Worm (Caenorhabditis elegans): Measurements from ENCODE around the gene sre-27.

Gene sre-27

DNA sequence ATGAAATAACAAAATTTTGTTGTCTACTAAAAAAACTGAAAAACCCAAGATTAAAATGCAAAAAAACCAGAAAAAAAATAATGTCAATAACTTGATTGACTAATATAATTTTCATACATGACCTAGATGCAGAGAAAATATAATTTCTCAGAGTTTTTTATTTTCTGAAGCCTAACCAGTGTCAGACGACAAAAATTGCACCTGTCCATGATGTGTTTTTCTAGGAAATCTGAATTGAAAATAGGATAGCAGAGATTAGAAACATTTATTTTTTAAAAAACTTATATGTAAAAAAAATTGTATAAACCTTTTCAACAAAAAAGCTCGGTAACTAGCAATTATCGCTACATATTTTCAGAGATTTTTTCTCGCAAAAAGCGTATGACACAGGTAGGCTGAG lies 582 bp upstream of the sre-27 start:
- no peak for TF ChIP-seq M03D4.4 (tag; optimal IDR thresholded peaks at IDR 0.05)
- TF ChIP-seq ham-2 (GFP tag; optimal IDR thresholded peaks at IDR 0.05), result no peak
- no peak for TF ChIP-seq lin-13 (tag; optimal IDR thresholded peaks at IDR 0.05)
- TF ChIP-seq mls-2 (tag; optimal IDR thresholded peaks at IDR 0.05), result no peak
- no peak for TF ChIP-seq nhr-76 (tag; optimal IDR thresholded peaks at IDR 0.05)
- no peak for TF ChIP-seq ces-1 (GFP tag; optimal IDR thresholded peaks at IDR 0.05)
- no peak for TF ChIP-seq elt-1 (tag; optimal IDR thresholded peaks at IDR 0.05; ENCODE audit: borderline replicate concordance, insufficient read depth)
- no peak for TF ChIP-seq cnd-1 (tag; optimal IDR thresholded peaks at IDR 0.05)
- TF ChIP-seq ztf-11 (tag; optimal IDR thresholded peaks at IDR 0.05), result no peak
- TF ChIP-seq nhr-2 (tag; optimal IDR thresholded peaks at IDR 0.05), result no peak
- no peak for TF ChIP-seq unc-120 (tag; optimal IDR thresholded peaks at IDR 0.05; ENCODE audit: poor library complexity, severe bottlenecking)

DNA sequence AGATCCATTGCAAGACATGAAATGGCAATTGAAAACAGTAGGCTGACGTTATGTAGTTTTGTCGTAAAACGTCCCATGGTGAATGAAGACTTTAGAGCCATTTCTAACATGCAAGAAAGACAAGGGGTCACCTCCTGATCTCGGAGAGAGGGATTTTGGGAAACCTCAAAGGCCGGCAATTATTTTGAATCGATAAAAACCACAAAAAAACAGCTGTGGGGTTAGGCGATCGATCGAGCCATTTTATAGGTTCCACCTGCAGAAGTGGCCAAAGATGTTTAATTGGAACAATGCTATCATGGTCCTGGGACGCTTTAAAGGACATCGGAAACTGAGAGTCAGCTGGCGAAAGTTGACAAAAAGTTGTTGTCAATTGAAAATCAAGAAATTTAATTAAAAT lies 2.6 kb downstream of the sre-27 start, which contains the start of gene Y57A10C.11:
Gene Y57A10C.11, minus strand, starts transcription at position 101 of the 400 bp plus-strand sequence.
- TF ChIP-seq ceh-83 (GFP tag; optimal IDR thresholded peaks at IDR 0.05) (no peak), cnd-1 (tag; optimal IDR thresholded peaks at IDR 0.05) (no peak), unc-39 (tag; optimal IDR thresholded peaks at IDR 0.05) (no peak), M03D4.4 (tag; optimal IDR thresholded peaks at IDR 0.05) (no peak), ham-2 (GFP tag; optimal IDR thresholded peaks at IDR 0.05) (no peak), nhr-2 (tag; optimal IDR thresholded peaks at IDR 0.05) (no peak), hlh-1 (tag; optimal IDR thresholded peaks at IDR 0.05) (no peak), blmp-1 (tag; optimal IDR thresholded peaks at IDR 0.05) (no peak), drap-1 (GFP tag; optimal IDR thresholded peaks at IDR 0.05) (no peak), elt-1 (tag; optimal IDR thresholded peaks at IDR 0.05; ENCODE audit: borderline replicate concordance, insufficient read depth) (no peak), elt-3 (tag; optimal IDR thresholded peaks at IDR 0.05) (no peak), mep-1 (tag; optimal IDR thresholded peaks at IDR 0.05) (no peak), ceh-43 (GFP tag; optimal IDR thresholded peaks at IDR 0.05) (no peak), pha-4 (tag; optimal IDR thresholded peaks at IDR 0.05) (no peak), mab-5 (tag; optimal IDR thresholded peaks at IDR 0.05) (no peak), tbx-8 (GFP tag; optimal IDR thresholded peaks at IDR 0.05) (no peak), bed-3 (GFP tag; optimal IDR thresholded peaks at IDR 0.05) (no peak)

DNA sequence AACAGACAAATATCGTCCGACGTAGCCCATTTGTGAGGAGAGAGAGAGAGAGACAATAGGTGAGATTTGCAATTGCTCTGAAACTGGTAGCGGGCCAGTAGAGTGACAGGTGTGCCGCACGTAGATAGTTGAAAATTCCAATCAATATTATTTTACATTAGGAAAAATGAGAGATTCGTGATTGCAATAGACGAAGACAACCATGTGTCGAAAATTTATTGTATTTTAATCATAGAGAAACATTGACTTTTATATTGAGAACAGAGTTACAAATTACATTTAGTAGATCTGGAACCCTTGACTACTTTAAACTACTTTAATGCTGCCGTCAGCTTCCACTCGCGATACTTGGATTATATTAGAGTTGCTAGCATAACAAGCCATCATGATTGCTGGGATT lies 5.0 kb downstream of the sre-27 start, which contains the start of gene Y57A10C.1:
Gene Y57A10C.1, minus strand, starts transcription at position 101 of the 400 bp plus-strand sequence.
- TF ChIP-seq elt-3 (tag; optimal IDR thresholded peaks at IDR 0.05) (no peak), unc-39 (tag; optimal IDR thresholded peaks at IDR 0.05) (no peak), ceh-43 (GFP tag; optimal IDR thresholded peaks at IDR 0.05) (no peak), M03D4.4 (tag; optimal IDR thresholded peaks at IDR 0.05) (no peak), mls-2 (tag; optimal IDR thresholded peaks at IDR 0.05) (no peak), lin-13 (tag; optimal IDR thresholded peaks at IDR 0.05) (no peak), tbx-8 (GFP tag; optimal IDR thresholded peaks at IDR 0.05) (no peak), snpc-4 (tag; optimal IDR thresholded peaks at IDR 0.05) (no peak), lin-32 (GFP tag; optimal IDR thresholded peaks at IDR 0.05) (no peak)

DNA sequence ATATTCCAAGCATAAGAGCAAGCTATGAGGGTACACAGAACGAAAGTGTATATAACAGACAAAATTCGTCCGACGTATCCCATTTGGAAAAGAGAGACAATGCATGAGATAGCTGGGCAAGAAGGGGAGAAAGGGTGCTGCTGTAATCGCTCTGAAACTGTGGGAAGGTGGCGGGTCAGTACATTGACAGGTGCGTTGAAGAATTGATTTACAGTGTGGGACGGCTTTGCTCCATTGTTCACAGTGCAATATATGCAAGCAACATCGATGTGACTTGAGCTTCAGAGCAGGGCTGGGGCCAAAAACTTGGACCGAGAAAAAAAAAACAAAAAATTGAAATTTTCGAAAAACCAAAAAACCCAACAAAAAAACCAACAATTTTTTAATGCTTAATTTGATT lies 7.3 kb downstream of the sre-27 start, which contains the start of gene F57G9.3:
Gene F57G9.3, minus strand, starts transcription at position 101 of the 400 bp plus-strand sequence.
- no peak for TF ChIP-seq tbx-8 (GFP tag; optimal IDR thresholded peaks at IDR 0.05)
- no peak for TF ChIP-seq unc-62 (GFP tag; optimal IDR thresholded peaks at IDR 0.05)
- TF ChIP-seq nhr-28 (tag; optimal IDR thresholded peaks at IDR 0.05), result no peak
- no peak for TF ChIP-seq M03D4.4 (tag; optimal IDR thresholded peaks at IDR 0.05)
- no peak for TF ChIP-seq flh-1 (GFP tag; optimal IDR thresholded peaks at IDR 0.05)
- TF ChIP-seq ces-1 (GFP tag; optimal IDR thresholded peaks at IDR 0.05), result no peak
- no peak for TF ChIP-seq ham-2 (GFP tag; optimal IDR thresholded peaks at IDR 0.05)
- TF ChIP-seq zip-8 (tag; optimal IDR thresholded peaks at IDR 0.05), result no peak
- no peak for TF ChIP-seq mab-5 (tag; optimal IDR thresholded peaks at IDR 0.05)
- TF ChIP-seq sem-2 (GFP tag; optimal IDR thresholded peaks at IDR 0.05), result no peak
- no peak for TF ChIP-seq nhr-12 (tag; optimal IDR thresholded peaks at IDR 0.05)
- no peak for TF ChIP-seq nhr-237 (tag; optimal IDR thresholded peaks at IDR 0.05)
- no peak for TF ChIP-seq blmp-1 (tag; optimal IDR thresholded peaks at IDR 0.05)
- no peak for TF ChIP-seq nhr-76 (tag; optimal IDR thresholded peaks at IDR 0.05)
- no peak for TF ChIP-seq pha-4 (tag; optimal IDR thresholded peaks at IDR 0.05)
- TF ChIP-seq unc-120 (tag; optimal IDR thresholded peaks at IDR 0.05; ENCODE audit: poor library complexity, severe bottlenecking), result no peak

DNA sequence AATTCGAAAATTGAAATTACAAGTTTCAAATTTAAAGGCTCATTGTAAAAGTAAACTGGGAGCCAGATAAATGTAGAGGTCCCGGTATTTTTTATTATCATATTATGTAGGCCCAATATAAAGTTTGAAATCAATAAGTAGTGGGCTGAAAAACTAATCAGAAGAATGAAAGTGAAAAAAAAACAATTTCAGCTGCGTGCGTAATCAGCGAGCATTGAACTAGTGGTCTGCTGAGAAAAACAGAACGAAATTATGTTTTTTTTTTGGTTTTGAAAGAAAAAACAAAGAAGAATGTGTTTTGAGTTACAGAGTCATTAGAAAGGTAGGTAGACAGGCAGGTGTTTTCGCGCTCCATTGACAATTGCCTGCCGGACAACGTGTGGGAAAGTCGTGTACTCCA lies 8.7 kb downstream of the sre-27 start, which contains the start of gene sre-31:
Gene sre-31, minus strand, starts transcription at position 101 of the 400 bp plus-strand sequence.
- TF ChIP-seq M03D4.4 (tag; optimal IDR thresholded peaks at IDR 0.05) (no peak), ces-1 (GFP tag; optimal IDR thresholded peaks at IDR 0.05) (no peak), mep-1 (tag; optimal IDR thresholded peaks at IDR 0.05) (no peak), unc-62 (GFP tag; optimal IDR thresholded peaks at IDR 0.05) (no peak), cnd-1 (tag; optimal IDR thresholded peaks at IDR 0.05) (no peak)
